Fruit fly (Drosophila melanogaster) whole organism, embryonic: ENCODE data around the gene CG13081.

Experiments
- B-H1 ChIP-seq: fragments of 200-800 bp; sonication (Bioruptor generic); IDR thresholded peaks from 3 replicates; pipeline ENCODE4 v1.3.6; 2022; ENCODE audit warnings: missing biosample characterization, missing genetic modification characterization
- B-H2 ChIP-seq: fragments of 200-800 bp; sonication (Bioruptor generic); optimal IDR thresholded peaks from 2 replicates; lab custom pipeline; 2018; ENCODE audit warnings: missing biosample characterization, mild to moderate bottlenecking, missing genetic modification characterization
- Bdp1 ChIP-seq: fragments of 200-800 bp; sonication (Bioruptor generic); optimal IDR thresholded peaks from 3 replicates; lab custom pipeline; 2016; ENCODE audit warnings: missing biosample characterization, missing genetic modification characterization
- CG10321 ChIP-seq: fragments of 200-800 bp; sonication (Bioruptor generic); IDR thresholded peaks from 2 replicates; pipeline ENCODE4 v1.3.6; 2022; ENCODE audit warnings: missing biosample characterization, missing genetic modification characterization
- CG12942 ChIP-seq: fragments of 200-800 bp; sonication (Bioruptor generic); optimal IDR thresholded peaks from 3 replicates; lab custom pipeline; 2016; ENCODE audit warnings: missing biosample characterization, missing genetic modification characterization
- CG14441 ChIP-seq: fragments of 200-800 bp; sonication (Bioruptor generic); IDR thresholded peaks from 2 replicates; pipeline ENCODE4 v1.3.6; 2022; ENCODE audit warnings: missing biosample characterization, missing genetic modification characterization
- CG15479 ChIP-seq: fragments of 200-800 bp; sonication (Bioruptor generic); optimal IDR thresholded peaks from 3 replicates; lab custom pipeline; 2019; ENCODE audit warnings: missing biosample characterization, mild to moderate bottlenecking, missing genetic modification characterization, moderate library complexity
- CG18619 ChIP-seq: fragments of 200-800 bp; sonication (Bioruptor generic); optimal IDR thresholded peaks from 3 replicates; lab custom pipeline; 2017; ENCODE audit warnings: missing biosample characterization, mild to moderate bottlenecking, missing genetic modification characterization
- CG30403 ChIP-seq: fragments of 200-800 bp; sonication (Bioruptor generic); optimal IDR thresholded peaks from 3 replicates; lab custom pipeline; 2016; ENCODE audit warnings: missing biosample characterization, missing genetic modification characterization
- CG31388 ChIP-seq: fragments of 200-800 bp; sonication (Bioruptor generic); optimal IDR thresholded peaks from 2 replicates; lab custom pipeline; 2016; ENCODE audit warnings: missing biosample characterization, missing genetic modification characterization
- CG4424 ChIP-seq: fragments of 200-800 bp; sonication (Bioruptor generic); optimal IDR thresholded peaks from 3 replicates; lab custom pipeline; 2016; ENCODE audit warnings: missing biosample characterization, missing genetic modification characterization
- CG4617 ChIP-seq: fragments of 200-800 bp; sonication (Bioruptor generic); optimal IDR thresholded peaks from 3 replicates; lab custom pipeline; 2016; ENCODE audit warnings: missing biosample characterization, missing genetic modification characterization, borderline replicate concordance
- CG5953 ChIP-seq: fragments of 200-800 bp; sonication (Bioruptor generic); IDR thresholded peaks from 2 replicates; pipeline ENCODE4 v1.3.6; 2022; ENCODE audit warnings: missing biosample characterization, missing genetic modification characterization
- CG6272 ChIP-seq: fragments of 200-800 bp; sonication (Bioruptor generic); IDR thresholded peaks from 2 replicates; pipeline ENCODE4 v1.3.6; 2022; ENCODE audit warnings: missing biosample characterization, missing genetic modification characterization
- CG6683 ChIP-seq: fragments of 200-800 bp; sonication (Bioruptor generic); optimal IDR thresholded peaks from 2 replicates; lab custom pipeline; 2017; ENCODE audit warnings: missing biosample characterization, mild to moderate bottlenecking, missing genetic modification characterization, missing genetic modification reagents
- CG6689 ChIP-seq: fragments of 200-800 bp; sonication (Bioruptor generic); IDR thresholded peaks from 2 replicates; pipeline ENCODE4 v1.3.6; 2022; ENCODE audit warnings: missing biosample characterization, missing genetic modification characterization
- CG6765 ChIP-seq: fragments of 200-800 bp; sonication (Bioruptor generic); optimal IDR thresholded peaks from 3 replicates; lab custom pipeline; 2017; ENCODE audit warnings: missing biosample characterization, mild to moderate bottlenecking, missing genetic modification characterization
- CG7271 ChIP-seq: fragments of 200-800 bp; sonication (Bioruptor generic); optimal IDR thresholded peaks from 2 replicates; lab custom pipeline; 2018; ENCODE audit warnings: missing biosample characterization, mild to moderate bottlenecking, missing genetic modification characterization, moderate library complexity
- CG7357 ChIP-seq: fragments of 200-800 bp; sonication (Bioruptor generic); IDR thresholded peaks from 3 replicates; pipeline ENCODE4 v1.3.6; 2022; ENCODE audit warnings: missing biosample characterization, missing genetic modification characterization
- CG9876 ChIP-seq: fragments of 200-800 bp; sonication (Bioruptor generic); optimal IDR thresholded peaks from 2 replicates; lab custom pipeline; 2016; ENCODE audit warnings: missing biosample characterization, missing genetic modification characterization
- Dbx ChIP-seq: fragments of 200-800 bp; sonication (Bioruptor generic); IDR thresholded peaks from 3 replicates; pipeline ENCODE4 v1.3.6; 2022; ENCODE audit warnings: missing biosample characterization, missing genetic modification characterization
- Dll ChIP-seq: fragments of 200-800 bp; sonication (Bioruptor generic); IDR thresholded peaks from 4 replicates; pipeline ENCODE4 v1.3.6; 2022; ENCODE audit warnings: missing biosample characterization, missing genetic modification characterization; ENCODE audit not compliant: partially characterized antibody
- Dref ChIP-seq: fragments of 200-800 bp; sonication (Bioruptor generic); IDR thresholded peaks from 2 replicates; pipeline ENCODE4 v1.3.6; 2022; ENCODE audit warnings: missing biosample characterization, missing genetic modification characterization
- Gsc ChIP-seq: fragments of 200-800 bp; sonication (Bioruptor generic); IDR thresholded peaks from 2 replicates; pipeline ENCODE4 v1.3.6; 2022; ENCODE audit warnings: missing biosample characterization, missing genetic modification characterization
- HLHmδ ChIP-seq: fragments of 200-800 bp; sonication (Bioruptor generic); optimal IDR thresholded peaks from 2 replicates; lab custom pipeline; 2018; ENCODE audit warnings: missing biosample characterization, mild to moderate bottlenecking, missing genetic modification characterization, moderate library complexity
- Lim3 ChIP-seq: fragments of 200-800 bp; sonication (Bioruptor generic); IDR thresholded peaks from 2 replicates; pipeline ENCODE4 v1.3.6; 2022; ENCODE audit warnings: missing biosample characterization, missing genetic modification characterization
- PHDP ChIP-seq: fragments of 200-800 bp; sonication (Bioruptor generic); optimal IDR thresholded peaks from 3 replicates; lab custom pipeline; 2018; ENCODE audit warnings: missing biosample characterization, mild to moderate bottlenecking, missing genetic modification characterization, moderate library complexity
- Pdp1 ChIP-seq, 2 experiments: fragments of 200-800 bp; sonication (Bioruptor generic); optimal IDR thresholded peaks; 3 replicates each; lab custom pipeline; 2016; ENCODE audit warnings: missing biosample characterization in 2 of 2, missing genetic modification characterization in 2 of 2, mild to moderate bottlenecking in 1 of 2, moderate library complexity in 1 of 2
- Ptx1 ChIP-seq: fragments of 200-800 bp; sonication (Bioruptor generic); IDR thresholded peaks from 2 replicates; pipeline ENCODE4 v1.3.6; 2022; ENCODE audit warnings: missing biosample characterization, missing genetic modification characterization
- Spps ChIP-seq: fragments of 200-800 bp; sonication (Bioruptor generic); optimal IDR thresholded peaks from 2 replicates; lab custom pipeline; 2018; ENCODE audit warnings: missing biosample characterization, mild to moderate bottlenecking, missing genetic modification characterization
- Tbp ChIP-seq: fragments of >200 bp; optimal IDR thresholded peaks from 2 replicates; lab custom pipeline; 2018; ENCODE audit warnings: missing biosample characterization, missing genetic modification characterization
- aop ChIP-seq: fragments of 200-800 bp; sonication (Bioruptor generic); IDR thresholded peaks from 2 replicates; pipeline ENCODE4 v1.3.6; 2022; ENCODE audit warnings: missing biosample characterization, missing genetic modification characterization
- ap ChIP-seq: fragments of 200-800 bp; sonication (Bioruptor generic); IDR thresholded peaks from 2 replicates; pipeline ENCODE4 v1.3.6; 2022; ENCODE audit warnings: missing biosample characterization, missing genetic modification characterization
- ara ChIP-seq: fragments of 200-800 bp; sonication (Bioruptor generic); IDR thresholded peaks from 2 replicates; pipeline ENCODE4 v1.3.6; 2022; ENCODE audit warnings: missing biosample characterization, missing genetic modification characterization
- bigmax ChIP-seq: fragments of 200-800 bp; sonication (Bioruptor generic); optimal IDR thresholded peaks from 2 replicates; lab custom pipeline; 2018; ENCODE audit warnings: missing biosample characterization, mild to moderate bottlenecking, missing genetic modification characterization
- bsh ChIP-seq, 2 experiments: fragments of 200-800 bp; sonication (Bioruptor generic); optimal IDR thresholded peaks; 2 replicates each; lab custom pipeline; 2017 to 2018; ENCODE audit warnings: mild to moderate bottlenecking in 2 of 2, missing biosample characterization in 2 of 2, missing genetic modification characterization in 2 of 2, moderate library complexity in 1 of 2
- cg ChIP-seq: fragments of 200-800 bp; sonication (Bioruptor generic); optimal IDR thresholded peaks from 3 replicates; lab custom pipeline; 2019; ENCODE audit warnings: missing biosample characterization, mild to moderate bottlenecking, missing genetic modification characterization, moderate library complexity
- crc ChIP-seq: fragments of 200-800 bp; sonication (Bioruptor generic); optimal IDR thresholded peaks from 2 replicates; lab custom pipeline; 2016; ENCODE audit warnings: missing biosample characterization, missing genetic modification characterization
- esg ChIP-seq: fragments of 200-800 bp; sonication (Bioruptor generic); conservative IDR thresholded peaks from 2 replicates; pipeline ENCODE4 v1.3.6; 2022; ENCODE audit warnings: missing biosample characterization, missing genetic modification characterization
- fd102C ChIP-seq: fragments of 200-800 bp; sonication (Bioruptor generic); optimal IDR thresholded peaks from 2 replicates; lab custom pipeline; 2018; ENCODE audit warnings: missing biosample characterization, mild to moderate bottlenecking, missing genetic modification characterization, moderate library complexity
- fu2 ChIP-seq: fragments of 200-800 bp; sonication (Bioruptor generic); optimal IDR thresholded peaks from 2 replicates; lab custom pipeline; 2016; ENCODE audit warnings: missing biosample characterization, missing genetic modification characterization
- gcm2 ChIP-seq: fragments of 200-800 bp; sonication (Bioruptor generic); optimal IDR thresholded peaks from 2 replicates; lab custom pipeline; 2016; ENCODE audit warnings: missing biosample characterization, missing genetic modification characterization
- ken ChIP-seq: fragments of 200-800 bp; sonication (Bioruptor generic); IDR thresholded peaks from 3 replicates; pipeline ENCODE4 v1.3.6; 2022; ENCODE audit warnings: missing biosample characterization, missing genetic modification characterization
- lab ChIP-seq: fragments of 200-800 bp; sonication (Bioruptor generic); optimal IDR thresholded peaks from 3 replicates; lab custom pipeline; 2017; ENCODE audit warnings: missing biosample characterization, missing genetic modification characterization, mild to moderate bottlenecking, moderate library complexity, missing genetic modification reagents
- mirr ChIP-seq: fragments of 200-800 bp; sonication (Bioruptor generic); optimal IDR thresholded peaks from 3 replicates; lab custom pipeline; 2018; ENCODE audit warnings: missing biosample characterization, mild to moderate bottlenecking, missing genetic modification characterization
- pan ChIP-seq, 4 experiments: fragments of >200 bp in 3 of 4; fragments of 200-800 bp in 1 of 4; sonication (Bioruptor generic) in 1 of 4; optimal IDR thresholded peaks in 3 of 4; IDR thresholded peaks in 1 of 4; 2 replicates each; pipeline versions ENCODE4 v1.3.6 to Lab custom; 2017 to 2022; ENCODE audit warnings: missing biosample characterization in 2 of 4, missing genetic modification characterization in 2 of 4, mixed read lengths in 1 of 4
- sima ChIP-seq: fragments of 200-800 bp; sonication (Bioruptor generic); optimal IDR thresholded peaks from 2 replicates; lab custom pipeline; 2016; ENCODE audit warnings: missing biosample characterization, missing genetic modification characterization
- tap ChIP-seq: fragments of 200-800 bp; optimal IDR thresholded peaks from 3 replicates; lab custom pipeline; 2019; ENCODE audit warnings: missing biosample characterization, mild to moderate bottlenecking, missing genetic modification characterization, moderate library complexity
- tgo ChIP-seq: fragments of 200-800 bp; sonication (Bioruptor generic); IDR thresholded peaks from 3 replicates; pipeline ENCODE4 v1.3.6; 2022; ENCODE audit warnings: missing biosample characterization, missing genetic modification characterization
- tio ChIP-seq: fragments of 200-800 bp; sonication (Bioruptor generic); optimal IDR thresholded peaks from 2 replicates; lab custom pipeline; 2017; ENCODE audit warnings: missing biosample characterization, missing genetic modification characterization, inconsistent platforms

CG13081 gene

DNA sequence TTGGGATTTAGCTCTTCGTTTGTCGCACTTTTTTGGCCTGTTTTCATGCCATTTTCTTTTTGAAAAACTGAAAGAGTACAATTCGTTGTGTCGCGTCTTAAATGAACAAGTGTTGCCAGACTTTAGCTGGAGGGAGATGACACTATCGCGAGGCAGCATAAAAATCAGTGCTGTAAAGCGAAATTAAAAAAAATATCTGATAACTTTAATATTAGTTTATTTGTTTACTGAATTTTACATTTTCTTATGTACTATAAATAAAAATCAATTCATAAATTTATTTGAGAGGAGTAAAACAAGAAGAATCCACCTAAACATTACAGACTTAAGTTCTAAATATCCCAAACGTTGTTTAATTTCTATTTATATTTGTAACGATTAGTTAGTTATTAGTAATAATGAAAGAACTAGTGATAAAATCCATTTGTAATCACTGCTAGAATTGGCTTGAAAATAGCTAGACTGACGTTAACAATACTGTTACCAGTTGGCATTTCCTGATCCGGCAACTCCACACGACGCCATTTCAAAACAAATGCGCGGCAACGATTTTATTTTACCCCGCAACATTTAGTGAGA lies 36.9 kb downstream of the CG13081 start, which contains the start of the genes spi and msb1l (continued):
- TF ChIP-seq CG9876 (GFP tag; lab: Kevin White, UChicago) (no peak), aop (GFP tag; lab: Robert Waterston, UW) (no peak), CG15479 (no peak), CG31388 (GFP tag; lab: Kevin White, UChicago) (no peak), tgo (GFP tag; lab: Robert Waterston, UW) (no peak), CG6689 (GFP tag; lab: Robert Waterston, UW) (peak; percentile 22; the same call in 1 of the 2 replicates), Dref (GFP tag; lab: Robert Waterston, UW) (peak; percentile 33; the same call in 1 of the 2 replicates), Ptx1 (peak; percentile 74), CG18619 (GFP tag; lab: Kevin White, UChicago) (peak; percentile 52), CG6683 (GFP tag; lab: Kevin White, UChicago) (no peak), CG4617 (GFP tag; lab: Kevin White, UChicago) (peak; percentile 0), pan (optimal IDR thresholded peaks at IDR 0.05; lab: Kevin White, UChicago) (no peak), pan (GFP tag; optimal IDR thresholded peaks at IDR 0.05 in 1 of 2, IDR thresholded peaks at IDR 0.05 in 1 of 2) (no peak), CG30403 (GFP tag; lab: Kevin White, UChicago) (peak; percentile 82), Bdp1 (GFP tag; lab: Kevin White, UChicago) (no peak), Dbx (GFP tag; lab: Robert Waterston, UW) (peak; percentile 65; the same call in 2 of the 3 replicates), Lim3 (GFP tag; lab: Robert Waterston, UW) (no peak), ken (no peak; the same call in 2 of the 3 replicates), CG6272 (GFP tag; lab: Robert Waterston, UW) (peak; percentile 7; the same call in 1 of the 2 replicates), gcm2 (GFP tag; lab: Kevin White, UChicago) (no peak), lab (GFP tag; lab: Kevin White, UChicago) (peak; percentile 55), crc (GFP tag; lab: Kevin White, UChicago) (no peak), CG5953 (GFP tag; lab: Robert Waterston, UW) (no peak), bigmax (GFP tag; lab: Kevin White, UChicago) (no peak), sima (GFP tag; lab: Kevin White, UChicago) (no peak), B-H2 (GFP tag; lab: Kevin White, UChicago) (peak; percentile 71), CG12942 (GFP tag; lab: Kevin White, UChicago) (peak; percentile 22), CG7357 (GFP tag; lab: Robert Waterston, UW) (peak; percentile 15; the same call in 1 of the 3 replicates), Dll (GFP tag; lab: Robert Waterston, UW) (peak; percentile 63; the same call in 3 of the 4 replicates), bsh (GFP tag; optimal IDR thresholded peaks at IDR 0.05; lab: Kevin White, UChicago) (peak in 1 of 2 experiments; percentile 15), tio (GFP tag; lab: Kevin White, UChicago) (no peak), Gsc (GFP tag; lab: Robert Waterston, UW) (no peak), cg (GFP tag; lab: Kevin White, UChicago) (no peak), ap (GFP tag; lab: Robert Waterston, UW) (no peak), esg (GFP tag; lab: Robert Waterston, UW) (no peak), CG6765 (GFP tag; lab: Kevin White, UChicago) (no peak), Spps (tag; lab: Kevin White, UChicago) (no peak), B-H1 (GFP tag; lab: Robert Waterston, UW) (no peak), mirr (GFP tag; lab: Kevin White, UChicago) (no peak), fd102C (GFP tag; lab: Kevin White, UChicago) (no peak), CG10321 (no peak), CG14441 (GFP tag; lab: Robert Waterston, UW) (peak; percentile 18; the same call in 1 of the 2 replicates), Tbp (GFP tag; lab: Kevin White, UChicago) (no peak), CG4424 (peak; percentile 65), fu2 (GFP tag; lab: Kevin White, UChicago) (no peak), CG7271 (tag; lab: Kevin White, UChicago) (no peak), tap (tag; lab: Kevin White, UChicago) (no peak), Pdp1 (GFP tag; optimal IDR thresholded peaks at IDR 0.05; lab: Kevin White, UChicago) (peak in 1 of 2 experiments; percentile 40), PHDP (tag; lab: Kevin White, UChicago) (no peak), HLHmδ (GFP tag; lab: Kevin White, UChicago) (no peak), ara (GFP tag; lab: Robert Waterston, UW) (no peak)
